Fruit fly (Drosophila melanogaster) whole organism: Measurements from ENCODE around the gene CG9799.

Source experiments
- Dll ChIP-seq: fragments of >200 bp; optimal IDR thresholded peaks from 2 replicates; lab custom pipeline; 2017
- EcR ChIP-seq, 2 experiments: fragments of >200 bp; optimal IDR thresholded peaks; 2 replicates each; lab custom pipeline; 2017; ENCODE audit warnings: missing biosample characterization in 2 of 2, missing genetic modification characterization in 2 of 2, missing genetic modification reagents in 2 of 2
- psq ChIP-seq: fragments of >200 bp; optimal IDR thresholded peaks from 2 replicates; lab custom pipeline; 2017
- usp ChIP-seq: fragments of >200 bp; optimal IDR thresholded peaks from 2 replicates; lab custom pipeline; 2017; ENCODE audit warnings: missing biosample characterization, missing genetic modification characterization, mixed read lengths

dm6 chr3R:13388160-13388870 is at the start of gene CG9799:
- no peak for TF ChIP-seq EcR (GFP tag; optimal IDR thresholded peaks at IDR 0.05; lab: Kevin White, UChicago)
- TF ChIP-seq psq (lab: Kevin White, UChicago), result no peak
- no peak for TF ChIP-seq Dll (lab: Kevin White, UChicago)
- TF ChIP-seq usp (GFP tag; lab: Kevin White, UChicago), result no peak
